Fruit fly (Drosophila melanogaster) whole organism, prepupa: ENCODE measurements around the gene Hat1.

Source experiments
- CG11762 ChIP-seq: fragments of 200-800 bp; sonication (Bioruptor generic); optimal IDR thresholded peaks from 3 replicates; lab custom pipeline; 2016; ENCODE audit warnings: missing biosample characterization, missing genetic modification characterization; ENCODE audit not compliant: insufficient read depth
- CG11902 ChIP-seq: fragments of 200-800 bp; sonication (Bioruptor generic); optimal IDR thresholded peaks from 3 replicates; lab custom pipeline; 2016; ENCODE audit warnings: missing biosample characterization, missing genetic modification characterization
- CG6163 ChIP-seq: fragments of 200-800 bp; sonication (Bioruptor generic); IDR thresholded peaks from 3 replicates; pipeline ENCODE4 v1.3.6; 2022; ENCODE audit warnings: missing biosample characterization, missing genetic modification characterization
- CG8119 ChIP-seq: fragments of 200-800 bp; sonication (Bioruptor generic); IDR thresholded peaks from 3 replicates; pipeline ENCODE4 v1.3.6; 2022; ENCODE audit warnings: missing biosample characterization, missing genetic modification characterization
- CG8632 ChIP-seq: fragments of 200-800 bp; sonication (Bioruptor generic); optimal IDR thresholded peaks from 3 replicates; lab custom pipeline; 2016; ENCODE audit warnings: missing biosample characterization, missing genetic modification characterization
- Eip75B ChIP-seq: fragments of 200-800 bp; sonication (Bioruptor generic); optimal IDR thresholded peaks from 3 replicates; lab custom pipeline; 2016; ENCODE audit warnings: missing biosample characterization, missing genetic modification characterization
- Eip93F ChIP-seq: fragments of 200-800 bp; sonication (Bioruptor generic); optimal IDR thresholded peaks from 2 replicates; lab custom pipeline; 2016; ENCODE audit warnings: missing biosample characterization, mild to moderate bottlenecking, missing genetic modification characterization
- Sox102F ChIP-seq: fragments of 200-800 bp; sonication (Bioruptor generic); optimal IDR thresholded peaks from 2 replicates; lab custom pipeline; 2016; ENCODE audit warnings: missing biosample characterization, mild to moderate bottlenecking, missing genetic modification characterization
- acj6 ChIP-seq: fragments of 200-800 bp; sonication (Bioruptor generic); optimal IDR thresholded peaks from 3 replicates; lab custom pipeline; 2016; ENCODE audit warnings: missing biosample characterization, missing genetic modification characterization
- net ChIP-seq: fragments of 200-800 bp; sonication (Bioruptor generic); optimal IDR thresholded peaks from 3 replicates; lab custom pipeline; 2016; ENCODE audit warnings: missing biosample characterization, missing genetic modification characterization

DNA sequence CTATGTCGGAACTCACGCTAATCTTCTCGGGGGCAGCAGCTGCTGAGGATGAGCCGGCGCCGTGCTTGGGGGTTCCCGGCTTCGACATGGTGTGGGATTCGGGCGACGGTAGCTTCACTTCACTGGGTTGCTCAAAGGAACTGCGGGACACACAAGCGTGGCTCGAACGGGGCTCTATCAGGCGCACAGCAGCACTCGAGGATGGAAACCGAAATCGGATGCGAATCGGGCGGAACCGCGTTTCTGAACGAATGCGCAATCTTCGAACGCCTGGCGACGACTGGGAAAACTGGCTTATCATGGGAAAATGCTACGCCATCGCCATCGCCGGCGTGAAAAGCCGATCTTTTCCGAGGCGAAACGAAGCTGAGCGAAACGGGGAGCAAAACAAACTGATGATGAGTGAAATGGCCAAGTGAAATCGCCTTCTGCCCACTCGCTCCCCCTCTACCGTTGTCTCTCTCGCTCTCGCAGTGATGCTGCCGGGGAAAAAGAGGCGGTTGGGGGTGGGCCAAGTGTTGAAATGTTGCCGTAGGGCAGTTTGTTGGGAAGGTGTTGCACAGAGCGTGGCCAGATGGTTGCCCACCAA is 17.5 kb downstream of the Hat1 start:
- no peak for TF ChIP-seq acj6
- TF ChIP-seq Eip93F (GFP tag; lab: Kevin White, UChicago): no peak
- no peak for TF ChIP-seq net
- no peak for TF ChIP-seq Eip75B (GFP tag; lab: Kevin White, UChicago)
- TF ChIP-seq CG11762: no peak
- no peak for TF ChIP-seq CG11902 (GFP tag; lab: Kevin White, UChicago)
- no peak for TF ChIP-seq CG8632 (GFP tag; lab: Kevin White, UChicago)
- no peak for TF ChIP-seq CG8119
- no peak for TF ChIP-seq Sox102F
- no peak for TF ChIP-seq CG6163
